Fruit fly (Drosophila melanogaster) whole organism, embryonic: ENCODE data around the gene Pde6.
A peak's percentile ranks its signal among the peaks of the same experiment; 100 is the strongest.

Experiments
- Adf1 ChIP-seq: fragments of 200-800 bp; sonication (Bioruptor generic); IDR thresholded peaks from 2 replicates; pipeline ENCODE4 v1.3.6; 2022; ENCODE audit warnings: missing biosample characterization, missing genetic modification characterization
- CG10959 ChIP-seq: fragments of 200-800 bp; sonication (Bioruptor generic); IDR thresholded peaks from 2 replicates; pipeline ENCODE4 v1.3.6; 2022; ENCODE audit warnings: missing biosample characterization, missing genetic modification characterization
- CG11504 ChIP-seq: fragments of 200-800 bp; sonication (Bioruptor generic); optimal IDR thresholded peaks from 3 replicates; lab custom pipeline; 2019; ENCODE audit warnings: missing biosample characterization, mild to moderate bottlenecking, missing genetic modification characterization, moderate library complexity
- CG11695 ChIP-seq: fragments of 200-800 bp; sonication (Bioruptor generic); IDR thresholded peaks from 3 replicates; pipeline ENCODE4 v1.3.6; 2022; ENCODE audit warnings: missing biosample characterization, missing genetic modification characterization
- CG12219 ChIP-seq: fragments of 200-800 bp; sonication (Bioruptor generic); optimal IDR thresholded peaks from 3 replicates; lab custom pipeline; 2018; ENCODE audit warnings: missing biosample characterization, mild to moderate bottlenecking, missing genetic modification characterization
- CG12391 ChIP-seq: fragments of 200-800 bp; sonication (Bioruptor generic); optimal IDR thresholded peaks from 3 replicates; lab custom pipeline; 2018; ENCODE audit warnings: missing biosample characterization, mild to moderate bottlenecking, missing genetic modification characterization, moderate library complexity
- CG12744 ChIP-seq: fragments of 200-800 bp; sonication (Bioruptor generic); optimal IDR thresholded peaks from 2 replicates; lab custom pipeline; 2016; ENCODE audit warnings: missing biosample characterization, missing genetic modification characterization
- CG13123 ChIP-seq: fragments of 200-800 bp; sonication (Bioruptor generic); optimal IDR thresholded peaks from 2 replicates; lab custom pipeline; 2016; ENCODE audit warnings: missing biosample characterization, missing genetic modification characterization
- CG13624 ChIP-seq: fragments of 200-800 bp; sonication (Bioruptor generic); optimal IDR thresholded peaks from 2 replicates; lab custom pipeline; 2016; ENCODE audit warnings: missing biosample characterization, missing genetic modification characterization
- CG14710 ChIP-seq: fragments of 200-800 bp; sonication (Bioruptor generic); optimal IDR thresholded peaks from 3 replicates; lab custom pipeline; 2019; ENCODE audit warnings: missing biosample characterization, mild to moderate bottlenecking, missing genetic modification characterization, moderate library complexity
- CG14965 ChIP-seq: fragments of 200-800 bp; sonication (Bioruptor generic); optimal IDR thresholded peaks from 2 replicates; lab custom pipeline; 2016; ENCODE audit warnings: missing biosample characterization, missing genetic modification characterization, borderline replicate concordance
- CG15696 ChIP-seq: fragments of 200-800 bp; sonication (Bioruptor generic); optimal IDR thresholded peaks from 2 replicates; lab custom pipeline; 2019; ENCODE audit warnings: missing biosample characterization, mild to moderate bottlenecking, missing genetic modification characterization, moderate library complexity
- CG1603 ChIP-seq: fragments of 200-800 bp; sonication (Bioruptor generic); optimal IDR thresholded peaks from 2 replicates; lab custom pipeline; 2019; ENCODE audit warnings: missing biosample characterization, mild to moderate bottlenecking, missing genetic modification characterization, moderate library complexity
- CG16863 ChIP-seq: fragments of 200-800 bp; sonication (Bioruptor generic); optimal IDR thresholded peaks from 3 replicates; lab custom pipeline; 2016; ENCODE audit warnings: missing biosample characterization, missing genetic modification characterization
- CG17912 ChIP-seq: fragments of 200-800 bp; sonication (Bioruptor generic); optimal IDR thresholded peaks from 2 replicates; lab custom pipeline; 2018; ENCODE audit warnings: missing biosample characterization, mild to moderate bottlenecking, missing genetic modification characterization
- CG3838 ChIP-seq: fragments of 200-800 bp; sonication (Bioruptor generic); optimal IDR thresholded peaks from 3 replicates; lab custom pipeline; 2016; ENCODE audit warnings: missing biosample characterization, missing genetic modification characterization
- CG4730 ChIP-seq: fragments of 200-800 bp; sonication (Bioruptor generic); IDR thresholded peaks from 2 replicates; pipeline ENCODE4 v1.3.6; 2022; ENCODE audit warnings: missing biosample characterization, missing genetic modification characterization
- CG7963 ChIP-seq: fragments of 200-800 bp; sonication (Bioruptor generic); IDR thresholded peaks from 3 replicates; pipeline ENCODE4 v1.3.6; 2022; ENCODE audit warnings: missing biosample characterization, missing genetic modification characterization; ENCODE audit not compliant: partially characterized antibody
- CG8281 ChIP-seq: fragments of 200-800 bp; sonication (Bioruptor generic); optimal IDR thresholded peaks from 2 replicates; lab custom pipeline; 2018; ENCODE audit warnings: missing biosample characterization, mild to moderate bottlenecking, missing genetic modification characterization, moderate library complexity
- CG9817 ChIP-seq: fragments of 200-800 bp; sonication (Bioruptor generic); optimal IDR thresholded peaks from 2 replicates; lab custom pipeline; 2018; ENCODE audit warnings: missing biosample characterization, mild to moderate bottlenecking, missing genetic modification characterization, moderate library complexity
- CHES-1-like ChIP-seq: fragments of 200-800 bp; sonication (Bioruptor generic); optimal IDR thresholded peaks from 2 replicates; lab custom pipeline; 2016; ENCODE audit warnings: missing biosample characterization, missing genetic modification characterization
- ERR ChIP-seq: fragments of 200-800 bp; sonication (Bioruptor generic); optimal IDR thresholded peaks from 2 replicates; lab custom pipeline; 2016; ENCODE audit warnings: missing biosample characterization, missing genetic modification characterization
- Ets65A ChIP-seq: fragments of 200-800 bp; sonication (Bioruptor generic); peaks from one replicate; lab custom pipeline; 2016; ENCODE audit warnings: missing biosample characterization, missing genetic modification characterization
- Fer1 ChIP-seq: fragments of 200-800 bp; sonication (Bioruptor generic); optimal IDR thresholded peaks from 2 replicates; lab custom pipeline; 2017; ENCODE audit warnings: missing biosample characterization, mild to moderate bottlenecking, missing genetic modification characterization
- GATAe ChIP-seq: fragments of 200-800 bp; sonication (Bioruptor generic); conservative IDR thresholded peaks from 2 replicates; pipeline ENCODE4 v1.3.6; 2022; ENCODE audit warnings: missing biosample characterization, missing genetic modification characterization
- Jarid2 ChIP-seq: fragments of 200-800 bp; sonication (Bioruptor generic); optimal IDR thresholded peaks from 3 replicates; lab custom pipeline; 2017; ENCODE audit warnings: mild to moderate bottlenecking, missing biosample characterization, missing genetic modification reagents, missing genetic modification characterization
- NC2β ChIP-seq: fragments of 200-800 bp; sonication (Bioruptor generic); optimal IDR thresholded peaks from 2 replicates; lab custom pipeline; 2016; ENCODE audit warnings: missing biosample characterization, missing genetic modification characterization
- Nf-YC ChIP-seq: fragments of 200-800 bp; optimal IDR thresholded peaks from 3 replicates; lab custom pipeline; 2019; ENCODE audit warnings: missing biosample characterization, mild to moderate bottlenecking, missing genetic modification characterization, moderate library complexity
- NfI ChIP-seq: fragments of 200-800 bp; sonication (Bioruptor generic); optimal IDR thresholded peaks from 3 replicates; lab custom pipeline; 2018; ENCODE audit warnings: missing biosample characterization, mild to moderate bottlenecking, missing genetic modification characterization, moderate library complexity
- Ravus ChIP-seq: fragments of 200-800 bp; sonication (Bioruptor generic); IDR thresholded peaks from 2 replicates; pipeline ENCODE4 v1.3.6; 2022; ENCODE audit warnings: missing biosample characterization, missing genetic modification characterization
- Trl ChIP-seq, 3 experiments: fragments of >200 bp in 2 of 3; fragments of 200-800 bp in 1 of 3; sonication (Bioruptor generic) in 1 of 3; optimal IDR thresholded peaks; 2 replicates in 1 of 3; 3 replicates in 2 of 3; lab custom pipeline; 2016 to 2017; ENCODE audit warnings: missing biosample characterization in 1 of 3, missing genetic modification characterization in 1 of 3
- Xrp1 ChIP-seq: fragments of 200-800 bp; sonication (Bioruptor generic); IDR thresholded peaks from 2 replicates; pipeline ENCODE4 v1.3.6; 2022; ENCODE audit warnings: missing biosample characterization, missing genetic modification characterization
- bsh ChIP-seq, 2 experiments: fragments of 200-800 bp; sonication (Bioruptor generic); optimal IDR thresholded peaks; 2 replicates each; lab custom pipeline; 2017 to 2018; ENCODE audit warnings: mild to moderate bottlenecking in 2 of 2, missing biosample characterization in 2 of 2, missing genetic modification characterization in 2 of 2, moderate library complexity in 1 of 2
- chinmo ChIP-seq: fragments of 200-800 bp; sonication (Bioruptor generic); IDR thresholded peaks from 4 replicates; pipeline ENCODE4 v1.3.6; 2022; ENCODE audit warnings: missing biosample characterization, missing genetic modification characterization; ENCODE audit not compliant: partially characterized antibody
- fd3F ChIP-seq: fragments of 200-800 bp; sonication (Bioruptor generic); optimal IDR thresholded peaks from 2 replicates; lab custom pipeline; 2018; ENCODE audit warnings: missing biosample characterization, mild to moderate bottlenecking, missing genetic modification characterization, moderate library complexity
- fru ChIP-seq: fragments of >200 bp; optimal IDR thresholded peaks from 2 replicates; lab custom pipeline; 2017
- gce ChIP-seq: fragments of 200-800 bp; sonication (Bioruptor generic); IDR thresholded peaks from 3 replicates; pipeline ENCODE4 v1.3.6; 2022; ENCODE audit warnings: missing biosample characterization, missing genetic modification characterization
- gcm ChIP-seq: fragments of 200-800 bp; sonication (Bioruptor generic); optimal IDR thresholded peaks from 2 replicates; lab custom pipeline; 2019; ENCODE audit warnings: missing biosample characterization, mild to moderate bottlenecking, missing genetic modification characterization, moderate library complexity
- ind ChIP-seq: fragments of 200-800 bp; sonication (Bioruptor generic); optimal IDR thresholded peaks from 3 replicates; lab custom pipeline; 2016; ENCODE audit warnings: missing biosample characterization, missing genetic modification characterization
- knrl ChIP-seq: fragments of 200-800 bp; sonication (Bioruptor generic); IDR thresholded peaks from 3 replicates; pipeline ENCODE4 v1.3.6; 2022; ENCODE audit warnings: missing biosample characterization, missing genetic modification characterization; ENCODE audit not compliant: partially characterized antibody
- lab ChIP-seq: fragments of 200-800 bp; sonication (Bioruptor generic); optimal IDR thresholded peaks from 3 replicates; lab custom pipeline; 2017; ENCODE audit warnings: missing biosample characterization, missing genetic modification characterization, mild to moderate bottlenecking, moderate library complexity, missing genetic modification reagents
- nmo ChIP-seq: fragments of 200-800 bp; sonication (Bioruptor generic); optimal IDR thresholded peaks from 2 replicates; lab custom pipeline; 2018; ENCODE audit warnings: missing biosample characterization, mild to moderate bottlenecking, missing genetic modification characterization, moderate library complexity
- org-1 ChIP-seq: fragments of 200-800 bp; sonication (Bioruptor generic); optimal IDR thresholded peaks from 2 replicates; lab custom pipeline; 2017; ENCODE audit warnings: missing biosample characterization, missing genetic modification characterization
- sc ChIP-seq, 3 experiments: fragments of >200 bp in 2 of 3; fragments of 200-800 bp in 1 of 3; sonication (Bioruptor generic) in 1 of 3; optimal IDR thresholded peaks; 2 replicates in 2 of 3; 3 replicates in 1 of 3; lab custom pipeline; 2017; ENCODE audit warnings: mild to moderate bottlenecking in 1 of 3, missing biosample characterization in 1 of 3, missing genetic modification characterization in 1 of 3, missing genetic modification reagents in 1 of 3
- sens ChIP-seq: fragments of 200-800 bp; sonication (Bioruptor generic); peaks from one replicate; lab custom pipeline; 2016; ENCODE audit warnings: missing biosample characterization, missing genetic modification characterization
- sisA ChIP-seq: fragments of 200-800 bp; sonication (Bioruptor generic); IDR thresholded peaks from 2 replicates; pipeline ENCODE4 v1.3.6; 2022; ENCODE audit warnings: missing biosample characterization, missing genetic modification characterization
- wor ChIP-seq: fragments of 200-800 bp; sonication (Bioruptor generic); IDR thresholded peaks from 2 replicates; pipeline ENCODE4 v1.3.6; 2022; ENCODE audit warnings: missing biosample characterization, missing genetic modification characterization

Gene Pde6

DNA sequence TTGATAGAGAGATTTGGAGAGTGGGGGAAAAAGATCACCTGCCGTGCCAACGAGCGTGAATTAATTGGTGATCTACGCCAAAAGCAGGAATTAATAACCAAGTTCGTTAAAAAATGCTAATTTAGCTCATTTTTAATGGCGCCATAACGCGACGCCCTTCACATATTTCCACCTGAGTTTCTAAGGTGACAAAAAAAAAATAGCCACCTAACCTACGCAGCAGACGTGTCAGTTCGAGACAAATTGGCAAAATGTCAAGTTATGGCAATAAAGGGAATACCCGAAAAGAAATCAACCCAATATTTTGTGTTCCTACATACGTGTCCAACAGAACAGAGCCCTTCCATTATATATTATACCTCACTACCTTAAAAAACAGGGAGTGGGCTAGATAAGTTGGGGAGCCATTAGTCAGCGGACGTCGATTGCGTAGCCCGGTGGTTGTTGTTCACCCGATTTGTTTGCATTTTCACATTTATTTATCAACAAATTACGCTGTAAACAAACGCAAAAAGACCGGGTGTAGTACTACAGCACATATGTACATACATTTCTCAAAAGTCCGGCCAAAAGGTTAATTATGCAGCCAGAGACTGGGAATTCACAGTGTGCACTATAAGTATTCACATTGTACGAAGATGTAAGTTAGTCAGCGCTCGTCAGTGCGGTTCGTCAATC lies 80.9 kb downstream of the Pde6 start (continued):
- TF ChIP-seq sens (GFP tag; lab: Kevin White, UChicago): peak; percentile 51

- no peak for TF ChIP-seq GATAe
- TF ChIP-seq Xrp1: peak; percentile 72; the same call in 1 of the 2 replicates
- TF ChIP-seq Jarid2 (GFP tag; lab: Kevin White, UChicago): peak; percentile 44
- peak; percentile 84 for TF ChIP-seq CG1603 (tag; lab: Kevin White, UChicago)
- peak; percentile 64 for TF ChIP-seq org-1 (GFP tag; lab: Kevin White, UChicago)
- TF ChIP-seq CG13123 (GFP tag; lab: Kevin White, UChicago): no peak
- TF ChIP-seq knrl (GFP tag; lab: Robert Waterston, UW): no peak
- TF ChIP-seq ERR (GFP tag; lab: Kevin White, UChicago): no peak
- peak; percentile 8 for TF ChIP-seq Nf-YC (tag; lab: Kevin White, UChicago)
- no peak for TF ChIP-seq fru (lab: Kevin White, UChicago)
- TF ChIP-seq sisA (GFP tag; lab: Robert Waterston, UW): peak; percentile 77
- peak; percentile 70 for TF ChIP-seq CG11695 (GFP tag; lab: Robert Waterston, UW)
- TF ChIP-seq CG13624 (GFP tag; lab: Kevin White, UChicago): peak; percentile 58
- peak; percentile 58 for TF ChIP-seq nmo (GFP tag; lab: Kevin White, UChicago)
- TF ChIP-seq CHES-1-like (GFP tag; lab: Kevin White, UChicago): peak; percentile 52
- TF ChIP-seq CG12744: no peak
- TF ChIP-seq gcm (GFP tag; lab: Kevin White, UChicago): peak; percentile 18
- no peak for TF ChIP-seq NC2β (GFP tag; lab: Kevin White, UChicago)
- no peak for TF ChIP-seq CG3838 (GFP tag; lab: Kevin White, UChicago)
- TF ChIP-seq CG4730: peak; percentile 71
- TF ChIP-seq bsh (GFP tag; optimal IDR thresholded peaks at IDR 0.05; lab: Kevin White, UChicago): peak; percentile 39 to 46
- no peak for TF ChIP-seq CG14710 (tag; lab: Kevin White, UChicago)
- TF ChIP-seq CG12219 (GFP tag; lab: Kevin White, UChicago): peak; percentile 64
- peak; percentile 78 for TF ChIP-seq Fer1 (GFP tag; lab: Kevin White, UChicago)
- TF ChIP-seq Trl (optimal IDR thresholded peaks at IDR 0.05; lab: Kevin White, UChicago): no peak
- peak; percentile 48 for TF ChIP-seq Trl (GFP tag; optimal IDR thresholded peaks at IDR 0.05; lab: Kevin White, UChicago)
- TF ChIP-seq Ravus: peak; percentile 25
- TF ChIP-seq CG8281 (tag; lab: Kevin White, UChicago): peak; percentile 24
- TF ChIP-seq lab (GFP tag; lab: Kevin White, UChicago): peak; percentile 85
- no peak for TF ChIP-seq gce (GFP tag; lab: Robert Waterston, UW)
- peak; percentile 40 for TF ChIP-seq CG9817
- TF ChIP-seq Adf1 (GFP tag; lab: Robert Waterston, UW): no peak
- TF ChIP-seq CG14965 (GFP tag; lab: Kevin White, UChicago): peak; percentile 32
- TF ChIP-seq CG16863: peak; percentile 52
- TF ChIP-seq sens (GFP tag; lab: Kevin White, UChicago): peak; percentile 88
- peak; percentile 86 for TF ChIP-seq CG11504 (tag; lab: Kevin White, UChicago)
- TF ChIP-seq fd3F (GFP tag; lab: Kevin White, UChicago): peak; percentile 47
- TF ChIP-seq CG12391: peak; percentile 56
- TF ChIP-seq chinmo (GFP tag; lab: Robert Waterston, UW): no peak
- peak; percentile 93 for TF ChIP-seq Ets65A (GFP tag; lab: Kevin White, UChicago)
- TF ChIP-seq CG10959: no peak
- no peak for TF ChIP-seq CG15696 (tag; lab: Kevin White, UChicago)
- no peak for TF ChIP-seq CG17912 (GFP tag; lab: Kevin White, UChicago)
- peak; percentile 83 for TF ChIP-seq ind (GFP tag; lab: Kevin White, UChicago)
- TF ChIP-seq NfI (GFP tag; lab: Kevin White, UChicago): peak; percentile 39
- 0 out of 2 replicates have a peak, but pooled peaks have one; percentile 17 for TF ChIP-seq wor (GFP tag; lab: Robert Waterston, UW)
- TF ChIP-seq sc (optimal IDR thresholded peaks at IDR 0.05; lab: Kevin White, UChicago): no peak
- TF ChIP-seq sc (GFP tag; optimal IDR thresholded peaks at IDR 0.05; lab: Kevin White, UChicago): no peak
- TF ChIP-seq CG7963 (GFP tag; lab: Robert Waterston, UW): no peak
Observed at dm6 chr3R:14476273-14476672, 81.8 kb downstream of the Pde6 start.
